Fruit fly (Drosophila melanogaster): ENCODE data around the gene CG33270.

dm6 chr3L:11609153-11609809 is 30.9 kb upstream of the CG33270 start, which contains the start of gene Duba:
- TF ChIP-seq eve (GFP tag; optimal IDR thresholded peaks at IDR 0.05) (no peak), slbo (GFP tag; IDR thresholded peaks at IDR 0.05) (peak; percentile 42; the same call in 1 of the 2 replicates)

All from whole organism, embryonic.